Fruit fly (Drosophila melanogaster): Measurements from ENCODE around the gene step.

Gene step

dm6 chr2L:21757264-21758066 is at the start of gene step, which contains the start of gene CG1416 (continued):
- TF ChIP-seq CG11723 (GFP tag; optimal IDR thresholded peaks at IDR 0.05) = peak; percentile 11
- no peak for TF ChIP-seq Lpt (GFP tag; optimal IDR thresholded peaks at IDR 0.05)
- no peak for TF ChIP-seq CG4328 (GFP tag; optimal IDR thresholded peaks at IDR 0.05)
- no peak for TF ChIP-seq CG18599 (GFP tag; optimal IDR thresholded peaks at IDR 0.05)
- TF ChIP-seq Atf6 (GFP tag; IDR thresholded peaks at IDR 0.05) = no peak
- peak; percentile 34 for TF ChIP-seq Usf (GFP tag; optimal IDR thresholded peaks at IDR 0.05)
- TF ChIP-seq CG16815 (GFP tag; optimal IDR thresholded peaks at IDR 0.05) = peak; percentile 70
- TF ChIP-seq pzg (GFP tag; optimal IDR thresholded peaks at IDR 0.05) = peak; percentile 81
- TF ChIP-seq Camta (GFP tag; optimal IDR thresholded peaks at IDR 0.05) = peak; percentile 44
- no peak for TF ChIP-seq ash1 (GFP tag; optimal IDR thresholded peaks at IDR 0.05)
- peak; percentile 45; the same call in 1 of the 2 replicates for TF ChIP-seq al (GFP tag; IDR thresholded peaks at IDR 0.05)
- no peak; the same call in 1 of the 3 replicates for TF ChIP-seq knrl (GFP tag; IDR thresholded peaks at IDR 0.05; ENCODE audit: partially characterized antibody)
- TF ChIP-seq CG15696 (tag; optimal IDR thresholded peaks at IDR 0.05) = peak; percentile 48
- TF ChIP-seq cwo (GFP tag; optimal IDR thresholded peaks at IDR 0.05) = no peak
- peak; percentile 49 for TF ChIP-seq zen (tag; optimal IDR thresholded peaks at IDR 0.05)
- TF ChIP-seq Xrp1 (GFP tag; IDR thresholded peaks at IDR 0.05) = peak; percentile 49
- TF ChIP-seq CG42726 (GFP tag; IDR thresholded peaks at IDR 0.05; ENCODE audit: partially characterized antibody) = peak; percentile 92; the same call in 1 of the 2 replicates
- no peak for TF ChIP-seq CG3407 (GFP tag; optimal IDR thresholded peaks at IDR 0.05)
- TF ChIP-seq CG6791 (GFP tag; IDR thresholded peaks at IDR 0.05; ENCODE audit: partially characterized antibody) = no peak; the same call in 1 of the 3 replicates
- no peak for TF ChIP-seq schlank (tag; optimal IDR thresholded peaks at IDR 0.05)
- no peak for TF ChIP-seq Hey (tag; optimal IDR thresholded peaks at IDR 0.05)
- peak; percentile 75 for TF ChIP-seq CG32532 (GFP tag; IDR thresholded peaks at IDR 0.05)
- no peak for TF ChIP-seq CG6854 (GFP tag; optimal IDR thresholded peaks at IDR 0.05)
- TF ChIP-seq eve (GFP tag; optimal IDR thresholded peaks at IDR 0.05) = peak in 1 of 2 experiments; percentile 52
- peak; percentile 20 for TF ChIP-seq B-H2 (GFP tag; optimal IDR thresholded peaks at IDR 0.05)
- no peak for TF ChIP-seq CG6175 (GFP tag; IDR thresholded peaks at IDR 0.05)
- TF ChIP-seq CG13123 (GFP tag; optimal IDR thresholded peaks at IDR 0.05) = no peak
- peak; percentile 43 for TF ChIP-seq dmrt99B (tag; optimal IDR thresholded peaks at IDR 0.05)
- peak; percentile 63 for TF ChIP-seq tin (GFP tag; optimal IDR thresholded peaks at IDR 0.05)
- peak; percentile 99 for TF ChIP-seq Ets65A (GFP tag)
- 0 out of 2 replicates have a peak, but pooled peaks have one; percentile 61 for TF ChIP-seq ranshi (GFP tag; IDR thresholded peaks at IDR 0.05)
- TF ChIP-seq CG12659 (GFP tag; optimal IDR thresholded peaks at IDR 0.05) = peak; percentile 61
- TF ChIP-seq HLH4C (GFP tag; IDR thresholded peaks at IDR 0.05; ENCODE audit: partially characterized antibody) = no peak; the same call in 1 of the 3 replicates
- peak; percentile 76 for TF ChIP-seq Meics (GFP tag; optimal IDR thresholded peaks at IDR 0.05)
- TF ChIP-seq CG12769 (tag; optimal IDR thresholded peaks at IDR 0.05) = peak; percentile 6
- TF ChIP-seq sc (optimal IDR thresholded peaks at IDR 0.05) = no peak
- TF ChIP-seq sc (GFP tag; optimal IDR thresholded peaks at IDR 0.05) = no peak
- no peak for TF ChIP-seq odd (GFP tag; optimal IDR thresholded peaks at IDR 0.05)
- no peak for TF ChIP-seq ap (GFP tag; IDR thresholded peaks at IDR 0.05)
- TF ChIP-seq HmgZ (tag; optimal IDR thresholded peaks at IDR 0.05) = no peak
- TF ChIP-seq HLHmδ (GFP tag; optimal IDR thresholded peaks at IDR 0.05) = no peak
- peak; percentile 84 for TF ChIP-seq row (GFP tag; IDR thresholded peaks at IDR 0.05)
- TF ChIP-seq fd102C (GFP tag; optimal IDR thresholded peaks at IDR 0.05) = no peak
- TF ChIP-seq CG30020 (tag; optimal IDR thresholded peaks at IDR 0.05) = peak; percentile 96
- peak; percentile 68 for TF ChIP-seq Hr3 (GFP tag; optimal IDR thresholded peaks at IDR 0.05)
- TF ChIP-seq unpg (GFP tag; optimal IDR thresholded peaks at IDR 0.05) = no peak
- TF ChIP-seq disco-r (GFP tag; optimal IDR thresholded peaks at IDR 0.05) = peak; percentile 42
- no peak for TF ChIP-seq BtbVII (GFP tag; optimal IDR thresholded peaks at IDR 0.05)
